Worm (Caenorhabditis elegans) whole organism, L4 larva: ENCODE results near the gene F41C3.7.

Source experiments
- F26F4.8 ChIP-seq: fragments of 200-800 bp; sonication (Bioruptor generic); conservative IDR thresholded peaks from 2 replicates; pipeline ENCODE4 v1.3.6; 2022; ENCODE audit warnings: missing genetic modification characterization, missing compliant biosample characterization
- F44E2.7 ChIP-seq: fragments of 200-800 bp; sonication (Bioruptor generic); IDR thresholded peaks from 2 replicates; pipeline ENCODE4 v2.1.2; 2022; ENCODE audit warnings: missing genetic modification characterization, missing compliant biosample characterization
- R02D3.7 ChIP-seq: fragments of 150-350 bp; sonication (generic microtip); optimal IDR thresholded peaks from 3 replicates; lab custom pipeline; 2014; ENCODE audit warnings: missing biosample characterization, missing genetic modification characterization
- T20F7.1 ChIP-seq: fragments of 200-800 bp; sonication (Bioruptor generic); optimal IDR thresholded peaks from 2 replicates; lab custom pipeline; 2018; ENCODE audit warnings: mild to moderate bottlenecking, missing genetic modification characterization, missing compliant biosample characterization
- T26A8.4 ChIP-seq: fragments of 200-800 bp; sonication (Bioruptor generic); IDR thresholded peaks from 2 replicates; pipeline ENCODE4 v1.3.6; 2022; ENCODE audit warnings: missing genetic modification characterization, missing compliant biosample characterization
- Y105C5A.15 ChIP-seq: fragments of 200-800 bp; sonication (Bioruptor generic); IDR thresholded peaks from 2 replicates; pipeline ENCODE4 v1.3.6; 2022; ENCODE audit warnings: missing genetic modification characterization, missing compliant biosample characterization
- Y5F2A.4 ChIP-seq: fragments of 200-800 bp; sonication (Bioruptor generic); optimal IDR thresholded peaks from 2 replicates; lab custom pipeline; 2018; ENCODE audit warnings: mild to moderate bottlenecking, missing genetic modification characterization, missing compliant biosample characterization
- ZK337.2 ChIP-seq: fragments of 200-800 bp; sonication (Bioruptor generic); IDR thresholded peaks from 2 replicates; pipeline ENCODE4 v1.3.6; 2022; ENCODE audit warnings: missing genetic modification reagents, missing genetic modification characterization, missing compliant biosample characterization
- aha-1 ChIP-seq: fragments of 150-350 bp; peaks from one replicate; lab custom pipeline; 2014; ENCODE audit warnings: missing biosample characterization, missing genetic modification characterization
- arid-1 ChIP-seq: fragments of 200-800 bp; sonication (Bioruptor generic); conservative IDR thresholded peaks from 2 replicates; pipeline ENCODE4 v1.3.6; 2022; ENCODE audit warnings: missing genetic modification reagents, missing genetic modification characterization, missing compliant biosample characterization
- ceh-44 ChIP-seq: fragments of 200-800 bp; sonication (Bioruptor generic); IDR thresholded peaks from 2 replicates; pipeline ENCODE4 v1.3.6; 2022; ENCODE audit warnings: missing genetic modification reagents, missing genetic modification characterization, missing compliant biosample characterization
- cey-2 ChIP-seq: sonication (generic microtip); optimal IDR thresholded peaks from 3 replicates; lab custom pipeline; 2017; ENCODE audit warnings: missing genetic modification characterization, mild to moderate bottlenecking, missing compliant biosample characterization, antibody characterized with exemption, borderline replicate concordance; ENCODE audit not compliant: insufficient read depth
- daf-8 ChIP-seq: fragments of 200-800 bp; sonication (Bioruptor generic); IDR thresholded peaks from 2 replicates; pipeline ENCODE4 v1.3.6; 2022; ENCODE audit warnings: missing genetic modification characterization, missing compliant biosample characterization
- dmd-8 ChIP-seq: fragments of 200-800 bp; sonication (Bioruptor generic); IDR thresholded peaks from 2 replicates; pipeline ENCODE4 v1.3.6; 2022; ENCODE audit warnings: missing genetic modification characterization, missing compliant biosample characterization
- fkh-10 ChIP-seq: fragments of 150-350 bp; optimal IDR thresholded peaks from 2 replicates; lab custom pipeline; 2014; ENCODE audit warnings: missing biosample characterization, missing genetic modification reagents, missing genetic modification characterization
- gei-8 ChIP-seq: fragments of 200-800 bp; sonication (Bioruptor generic); optimal IDR thresholded peaks from 2 replicates; lab custom pipeline; 2018; ENCODE audit warnings: mild to moderate bottlenecking, missing genetic modification characterization, missing compliant biosample characterization
- hlh-11 ChIP-seq: fragments of 200-800 bp; sonication (Bioruptor generic); optimal IDR thresholded peaks from 2 replicates; lab custom pipeline; 2018; ENCODE audit warnings: mild to moderate bottlenecking, missing genetic modification characterization, missing compliant biosample characterization
- lin-29 ChIP-seq: fragments of 200-800 bp; sonication (Bioruptor generic); IDR thresholded peaks from 2 replicates; pipeline ENCODE4 v1.3.6; 2022; ENCODE audit warnings: missing genetic modification reagents, missing genetic modification characterization, missing compliant biosample characterization
- lir-3 ChIP-seq: sonication (generic microtip); optimal IDR thresholded peaks from 2 replicates; lab custom pipeline; 2016; ENCODE audit warnings: mild to moderate bottlenecking, missing genetic modification characterization, missing compliant biosample characterization
- lsy-2 ChIP-seq, 2 experiments: fragments of 150-350 bp in 1 of 2; sonication (generic microtip) in 1 of 2; optimal IDR thresholded peaks; 2 replicates each; lab custom pipeline; 2014 to 2017; ENCODE audit warnings: missing biosample characterization in 2 of 2, missing genetic modification characterization in 2 of 2
- madf-5 ChIP-seq, 2 experiments: fragments of 200-800 bp; sonication (Bioruptor generic); IDR thresholded peaks; 2 replicates each; pipeline ENCODE4 v1.3.6; 2022; ENCODE audit warnings: missing compliant biosample characterization in 2 of 2, missing genetic modification characterization in 2 of 2
- madf-9 ChIP-seq: fragments of 200-800 bp; sonication (Bioruptor generic); conservative IDR thresholded peaks from 2 replicates; pipeline ENCODE4 v1.3.6; 2022; ENCODE audit warnings: missing genetic modification reagents, missing genetic modification characterization, missing compliant biosample characterization
- mep-1 ChIP-seq: fragments of 150-350 bp; sonication (generic microtip); optimal IDR thresholded peaks from 3 replicates; lab custom pipeline; 2014; ENCODE audit warnings: missing biosample characterization, missing genetic modification characterization
- mxl-2 ChIP-seq: fragments of 200-800 bp; sonication (Bioruptor generic); conservative IDR thresholded peaks from 2 replicates; pipeline ENCODE4 v1.3.6; 2022; ENCODE audit warnings: missing genetic modification reagents, missing genetic modification characterization, missing compliant biosample characterization
- nhr-237 ChIP-seq: sonication (generic microtip); optimal IDR thresholded peaks from 2 replicates; lab custom pipeline; 2017; ENCODE audit warnings: missing biosample characterization, missing genetic modification characterization
- nhr-25 ChIP-seq: sonication (generic microtip); optimal IDR thresholded peaks from 2 replicates; lab custom pipeline; 2017; ENCODE audit warnings: missing genetic modification characterization, mild to moderate bottlenecking, missing compliant biosample characterization, antibody characterized with exemption, moderate library complexity, borderline replicate concordance; ENCODE audit not compliant: insufficient read depth
- nhr-28 ChIP-seq: fragments of 150-350 bp; optimal IDR thresholded peaks from 2 replicates; lab custom pipeline; 2014; ENCODE audit warnings: missing biosample characterization, missing genetic modification characterization
- nhr-42 ChIP-seq: fragments of 200-800 bp; sonication (Bioruptor generic); IDR thresholded peaks from 2 replicates; pipeline ENCODE4 v1.3.6; 2022; ENCODE audit warnings: missing genetic modification characterization, missing compliant biosample characterization
- nhr-48 ChIP-seq: sonication (generic microtip); optimal IDR thresholded peaks from 2 replicates; lab custom pipeline; 2016; ENCODE audit warnings: mild to moderate bottlenecking, missing genetic modification characterization, missing compliant biosample characterization
- nhr-76 ChIP-seq: fragments of 150-350 bp; optimal IDR thresholded peaks from 2 replicates; lab custom pipeline; 2014; ENCODE audit warnings: missing biosample characterization, missing genetic modification characterization
- pha-4 ChIP-seq, 2 experiments: fragments of 150-350 bp in 1 of 2; fragments of 200-800 bp in 1 of 2; sonication (Bioruptor generic) in 1 of 2; IDR thresholded peaks in 1 of 2; optimal IDR thresholded peaks in 1 of 2; 2 replicates each; pipeline versions ENCODE4 v1.3.6 to Lab custom; 2014 to 2022; ENCODE audit warnings: missing genetic modification characterization in 2 of 2, missing genetic modification reagents in 2 of 2, missing biosample characterization in 1 of 2, missing compliant biosample characterization in 1 of 2
- pqm-1 ChIP-seq: sonication (generic microtip); optimal IDR thresholded peaks from 2 replicates; lab custom pipeline; 2017; ENCODE audit warnings: missing biosample characterization, missing genetic modification characterization
- skn-1 ChIP-seq: fragments of 150-350 bp; optimal IDR thresholded peaks from 2 replicates; lab custom pipeline; 2014; ENCODE audit warnings: missing biosample characterization, missing genetic modification characterization
- spr-3 ChIP-seq: fragments of 200-800 bp; sonication (Bioruptor generic); optimal IDR thresholded peaks from 2 replicates; lab custom pipeline; 2018; ENCODE audit warnings: mild to moderate bottlenecking, missing genetic modification characterization, missing compliant biosample characterization
- unc-130 ChIP-seq: sonication (generic microtip); optimal IDR thresholded peaks from 2 replicates; lab custom pipeline; 2016; ENCODE audit warnings: missing genetic modification reagents, missing genetic modification characterization, missing compliant biosample characterization
- unc-39 ChIP-seq: sonication (generic microtip); optimal IDR thresholded peaks from 2 replicates; lab custom pipeline; 2017; ENCODE audit warnings: missing biosample characterization, missing genetic modification characterization
- zip-11 ChIP-seq: fragments of 200-800 bp; sonication (Bioruptor generic); IDR thresholded peaks from 2 replicates; pipeline ENCODE4 v1.3.6; 2022; ENCODE audit warnings: missing genetic modification characterization, missing compliant biosample characterization
- ztf-11 ChIP-seq: fragments of 150-350 bp; optimal IDR thresholded peaks from 2 replicates; lab custom pipeline; 2014; ENCODE audit warnings: missing biosample characterization, missing genetic modification characterization

Gene F41C3.7

ce11 chrII:4686941-4687340 is 42.9 kb upstream of the F41C3.7 start, which contains the start of gene sre-39:
sre-39 (plus strand) TSS chrII:4687241.
- TF ChIP-seq pha-4 (GFP tag; IDR thresholded peaks at IDR 0.05; lab: Robert Waterston, UW) (no peak), pha-4 (tag; optimal IDR thresholded peaks at IDR 0.05; lab: Kevin White, UChicago) (no peak), F26F4.8 (GFP tag; lab: Robert Waterston, UW) (no peak), dmd-8 (GFP tag; lab: Robert Waterston, UW) (no peak), arid-1 (GFP tag; lab: Robert Waterston, UW) (no peak), T20F7.1 (GFP tag; lab: Kevin White, UChicago) (no peak), lir-3 (tag; lab: Kevin White, UChicago) (no peak), gei-8 (GFP tag; lab: Kevin White, UChicago) (no peak), Y105C5A.15 (GFP tag; lab: Robert Waterston, UW) (no peak), unc-39 (tag; lab: Kevin White, UChicago) (no peak), ZK337.2 (GFP tag; lab: Robert Waterston, UW) (no peak)

ce11 chrII:4689477-4689876 is 40.4 kb upstream of the F41C3.7 start, which contains the start of gene F10G7.12:
F10G7.12 (plus strand) TSS chrII:4689777.
- TF ChIP-seq gei-8 (GFP tag; lab: Kevin White, UChicago) (no peak), aha-1 (tag; lab: Kevin White, UChicago) (no peak), unc-39 (tag; lab: Kevin White, UChicago) (no peak), F44E2.7 (no peak), skn-1 (tag; lab: Kevin White, UChicago) (no peak), ztf-11 (tag; lab: Kevin White, UChicago) (no peak), nhr-25 (tag; lab: Kevin White, UChicago) (no peak), madf-9 (GFP tag; lab: Robert Waterston, UW) (no peak), mxl-2 (GFP tag; lab: Robert Waterston, UW) (no peak), unc-130 (no peak), madf-5 (GFP tag; IDR thresholded peaks at IDR 0.05; lab: Robert Waterston, UW) (no peak), nhr-42 (GFP tag; lab: Robert Waterston, UW) (no peak)
- TF ChIP-seq, all 104 proteins: peak for 0

DNA sequence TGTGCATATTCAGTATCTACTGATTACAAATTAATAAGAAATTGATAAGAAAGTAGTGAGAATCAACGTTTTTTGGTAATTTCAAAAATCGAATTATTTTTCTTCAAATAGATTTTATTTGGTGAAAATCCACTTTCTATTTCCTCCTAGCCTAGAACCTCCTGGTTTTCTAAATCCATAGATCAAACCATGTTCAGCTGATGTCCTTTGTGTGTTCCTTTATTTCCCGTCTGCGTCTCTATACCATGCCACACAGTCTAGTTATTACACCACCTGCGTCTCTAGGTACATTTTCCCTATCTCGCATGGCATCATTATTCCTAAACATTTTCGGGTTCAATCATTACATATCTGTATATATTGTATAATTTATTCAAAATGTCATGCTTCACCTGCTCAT is 36.7 kb upstream of the F41C3.7 start, which contains the start of gene F10G7.5:
TSS of gene F10G7.5 (plus strand) at position 286 of the 400 bp plus-strand sequence.
- TF ChIP-seq nhr-48 (peak; percentile 7), spr-3 (GFP tag; lab: Kevin White, UChicago) (no peak), mep-1 (tag; lab: Kevin White, UChicago) (no peak), hlh-11 (tag; lab: Kevin White, UChicago) (peak; percentile 68), cey-2 (tag; lab: Kevin White, UChicago) (no peak), zip-11 (GFP tag; lab: Robert Waterston, UW) (no peak), pqm-1 (tag; lab: Kevin White, UChicago) (peak; percentile 34), fkh-10 (GFP tag; lab: Kevin White, UChicago) (no peak), nhr-76 (tag; lab: Kevin White, UChicago) (no peak), T20F7.1 (GFP tag; lab: Kevin White, UChicago) (no peak), Y5F2A.4 (no peak), R02D3.7 (tag; lab: Kevin White, UChicago) (no peak), T26A8.4 (GFP tag; lab: Robert Waterston, UW) (no peak), ceh-44 (no peak), nhr-237 (tag; lab: Kevin White, UChicago) (no peak), nhr-28 (peak; percentile 31), lin-29 (GFP tag; lab: Robert Waterston, UW) (no peak), daf-8 (GFP tag; lab: Robert Waterston, UW) (no peak), lsy-2 (tag; optimal IDR thresholded peaks at IDR 0.05; lab: Kevin White, UChicago) (no peak)
